Fruit fly (Drosophila melanogaster) whole organism, pupa: ENCODE measurements around the gene CG33331.
A peak's percentile ranks its signal among the peaks of the same experiment; 100 is the strongest.

Source experiments
- CG10348 ChIP-seq: fragments of 200-800 bp; sonication (Bioruptor generic); IDR thresholded peaks from 2 replicates; pipeline ENCODE4 v1.3.6; 2022; ENCODE audit warnings: missing biosample characterization, missing genetic modification characterization
- CG12605 ChIP-seq: fragments of 200-800 bp; sonication (Bioruptor generic); IDR thresholded peaks from 2 replicates; pipeline ENCODE4 v1.3.6; 2022; ENCODE audit warnings: missing biosample characterization, missing genetic modification characterization
- CG13204 ChIP-seq: fragments of 200-800 bp; sonication (Bioruptor generic); optimal IDR thresholded peaks from 2 replicates; lab custom pipeline; 2018; ENCODE audit warnings: missing biosample characterization, mild to moderate bottlenecking, missing genetic modification characterization, moderate library complexity
- CG14655 ChIP-seq: fragments of 200-800 bp; sonication (Bioruptor generic); optimal IDR thresholded peaks from 3 replicates; lab custom pipeline; 2017; ENCODE audit warnings: mild to moderate bottlenecking, missing biosample characterization, missing genetic modification reagents, missing genetic modification characterization
- CG15710 ChIP-seq: fragments of 200-800 bp; sonication (Bioruptor generic); optimal IDR thresholded peaks from 2 replicates; lab custom pipeline; 2018; ENCODE audit warnings: missing biosample characterization, mild to moderate bottlenecking, missing genetic modification characterization, moderate library complexity
- CG17806 ChIP-seq: fragments of 200-800 bp; sonication (Bioruptor generic); optimal IDR thresholded peaks from 2 replicates; lab custom pipeline; 2018; ENCODE audit warnings: missing biosample characterization, mild to moderate bottlenecking, missing genetic modification characterization, moderate library complexity
- CG32121 ChIP-seq: fragments of 200-800 bp; sonication (Bioruptor generic); IDR thresholded peaks from 2 replicates; pipeline ENCODE4 v1.3.6; 2022; ENCODE audit warnings: missing biosample characterization, missing genetic modification characterization
- CG34367 ChIP-seq: fragments of 200-800 bp; sonication (Bioruptor generic); optimal IDR thresholded peaks from 2 replicates; lab custom pipeline; 2018; ENCODE audit warnings: missing biosample characterization, mild to moderate bottlenecking, missing genetic modification characterization
- CG4496 ChIP-seq: fragments of 200-800 bp; sonication (Bioruptor generic); IDR thresholded peaks from 3 replicates; pipeline ENCODE4 v1.3.6; 2022; ENCODE audit warnings: missing biosample characterization, missing genetic modification characterization
- CG8159 ChIP-seq: fragments of 200-800 bp; sonication (Bioruptor generic); optimal IDR thresholded peaks from 3 replicates; lab custom pipeline; 2018; ENCODE audit warnings: missing biosample characterization, mild to moderate bottlenecking, missing genetic modification characterization, moderate library complexity
- CG8301 ChIP-seq: fragments of 200-800 bp; sonication (Bioruptor generic); optimal IDR thresholded peaks from 2 replicates; lab custom pipeline; 2018; ENCODE audit warnings: missing biosample characterization, mild to moderate bottlenecking, missing genetic modification characterization
- CG9948 ChIP-seq: fragments of 200-800 bp; sonication (Bioruptor generic); optimal IDR thresholded peaks from 2 replicates; lab custom pipeline; 2018; ENCODE audit warnings: missing biosample characterization, mild to moderate bottlenecking, missing genetic modification characterization, moderate library complexity
- D1 ChIP-seq: fragments of 200-800 bp; sonication (Bioruptor generic); optimal IDR thresholded peaks from 2 replicates; lab custom pipeline; 2018; ENCODE audit warnings: missing biosample characterization, mild to moderate bottlenecking, missing genetic modification characterization, moderate library complexity
- EcR ChIP-seq: fragments of 200-800 bp; sonication (Bioruptor generic); optimal IDR thresholded peaks from 3 replicates; lab custom pipeline; 2019; ENCODE audit warnings: missing biosample characterization, missing genetic modification characterization, mild to moderate bottlenecking, moderate library complexity, missing genetic modification reagents
- Ets98B ChIP-seq: fragments of 200-800 bp; sonication (Bioruptor generic); IDR thresholded peaks from 2 replicates; pipeline ENCODE4 v1.3.6; 2022; ENCODE audit warnings: missing biosample characterization, missing genetic modification characterization
- Pif1A ChIP-seq: fragments of 200-800 bp; sonication (Bioruptor generic); optimal IDR thresholded peaks from 3 replicates; lab custom pipeline; 2016; ENCODE audit warnings: missing biosample characterization, missing genetic modification characterization
- Pif1B ChIP-seq: fragments of 200-800 bp; sonication (Bioruptor generic); optimal IDR thresholded peaks from 3 replicates; lab custom pipeline; 2016; ENCODE audit warnings: missing biosample characterization, missing genetic modification characterization
- Snoo ChIP-seq: fragments of 200-800 bp; sonication (Bioruptor generic); optimal IDR thresholded peaks from 3 replicates; lab custom pipeline; 2017; ENCODE audit warnings: missing biosample characterization, mild to moderate bottlenecking, missing genetic modification characterization, inconsistent platforms
- fd96Ca ChIP-seq: fragments of 200-800 bp; sonication (Bioruptor generic); IDR thresholded peaks from 3 replicates; pipeline ENCODE4 v1.3.6; 2022; ENCODE audit warnings: missing biosample characterization, missing genetic modification characterization
- gl ChIP-seq: fragments of 200-800 bp; sonication (Bioruptor generic); optimal IDR thresholded peaks from 2 replicates; lab custom pipeline; 2018; ENCODE audit warnings: missing biosample characterization, mild to moderate bottlenecking, missing genetic modification characterization
- rn ChIP-seq: fragments of 200-800 bp; sonication (Bioruptor generic); IDR thresholded peaks from 2 replicates; pipeline ENCODE4 v1.3.6; 2022; ENCODE audit warnings: missing biosample characterization, missing genetic modification characterization

Gene CG33331

dm6 chr3R:14852610-14853009, 33.6 kb upstream of the CG33331 start:
- TF ChIP-seq fd96Ca = no peak
- peak; percentile 21 for TF ChIP-seq CG15710 (tag; lab: Kevin White, UChicago)
- peak; percentile 75 for TF ChIP-seq EcR (GFP tag; lab: Kevin White, UChicago)
- TF ChIP-seq Pif1A = no peak
- TF ChIP-seq CG8159 (tag; lab: Kevin White, UChicago) = peak; percentile 2
- TF ChIP-seq CG13204 (GFP tag; lab: Kevin White, UChicago) = peak; percentile 53
- TF ChIP-seq, all 21 proteins: peak for 4

- TF ChIP-seq CG10348 (no peak), Pif1B (GFP tag; lab: Kevin White, UChicago) (peak; percentile 76), EcR (GFP tag; lab: Kevin White, UChicago) (peak; percentile 52), CG8301 (tag; lab: Kevin White, UChicago) (peak; percentile 46), gl (tag; lab: Kevin White, UChicago) (peak; percentile 61), CG8159 (tag; lab: Kevin White, UChicago) (no peak), Snoo (peak; percentile 51), rn (no peak), Pif1A (peak; percentile 77), CG17806 (tag; lab: Kevin White, UChicago) (peak; percentile 0), CG4496 (GFP tag; lab: Robert Waterston, UW) (peak; percentile 86), CG13204 (GFP tag; lab: Kevin White, UChicago) (peak; percentile 59), CG12605 (GFP tag; lab: Robert Waterston, UW) (peak; percentile 54), CG14655 (peak; percentile 35), CG9948 (no peak), Ets98B (GFP tag; lab: Robert Waterston, UW) (peak; percentile 74), CG32121 (GFP tag; lab: Robert Waterston, UW) (peak; percentile 53), CG34367 (tag; lab: Kevin White, UChicago) (peak; percentile 18)
These were observed 32.5 kb upstream of the CG33331 start for dm6 chr3R:14853767-14854191.

dm6 chr3R:14864819-14865218, 21.4 kb upstream of the CG33331 start:
- no peak for TF ChIP-seq CG8159 (tag; lab: Kevin White, UChicago)
- TF ChIP-seq CG4496 (GFP tag; lab: Robert Waterston, UW) = no peak
- TF ChIP-seq Pif1B (GFP tag; lab: Kevin White, UChicago) = no peak
- no peak for TF ChIP-seq Ets98B (GFP tag; lab: Robert Waterston, UW)
- TF ChIP-seq CG17806 (tag; lab: Kevin White, UChicago) = no peak
- TF ChIP-seq CG13204 (GFP tag; lab: Kevin White, UChicago) = no peak
- TF ChIP-seq CG9948 = no peak
- no peak for TF ChIP-seq CG15710 (tag; lab: Kevin White, UChicago)
- TF ChIP-seq Pif1A = no peak
- no peak for TF ChIP-seq EcR (GFP tag; lab: Kevin White, UChicago)
- no peak for TF ChIP-seq CG12605 (GFP tag; lab: Robert Waterston, UW)
- TF ChIP-seq D1 (tag; lab: Kevin White, UChicago) = no peak
- no peak for TF ChIP-seq CG14655
- no peak for TF ChIP-seq CG8301 (tag; lab: Kevin White, UChicago)

- TF ChIP-seq CG12605 (GFP tag; lab: Robert Waterston, UW) (peak; percentile 37; the same call in 1 of the 2 replicates), EcR (GFP tag; lab: Kevin White, UChicago) (no peak), CG14655 (no peak)
These were observed 12.9 kb upstream of the CG33331 start for dm6 chr3R:14873345-14873744.

dm6 chr3R:14875274-14875964, 10.8 kb upstream of the CG33331 start, which contains the start of gene btsz:
Gene btsz (minus strand): TSS chr3R:14875488.
- TF ChIP-seq gl (tag; lab: Kevin White, UChicago) = no peak
- no peak for TF ChIP-seq CG13204 (GFP tag; lab: Kevin White, UChicago)
- no peak for TF ChIP-seq CG12605 (GFP tag; lab: Robert Waterston, UW)
- no peak for TF ChIP-seq EcR (GFP tag; lab: Kevin White, UChicago)
- TF ChIP-seq CG34367 (tag; lab: Kevin White, UChicago) = no peak

dm6 chr3R:14875965-14876331, 10.3 kb upstream of the CG33331 start:
- TF ChIP-seq CG12605 (GFP tag; lab: Robert Waterston, UW) = peak; percentile 60; the same call in 1 of the 2 replicates
- no peak for TF ChIP-seq rn

dm6 chr3R:14878145-14878544, 8.1 kb upstream of the CG33331 start:
- TF ChIP-seq CG12605 (GFP tag; lab: Robert Waterston, UW) (no peak), Pif1B (GFP tag; lab: Kevin White, UChicago) (no peak), CG15710 (tag; lab: Kevin White, UChicago) (no peak), CG4496 (GFP tag; lab: Robert Waterston, UW) (no peak), Pif1A (no peak), EcR (GFP tag; lab: Kevin White, UChicago) (no peak), Ets98B (GFP tag; lab: Robert Waterston, UW) (no peak), CG34367 (tag; lab: Kevin White, UChicago) (no peak), rn (no peak), CG10348 (no peak), Snoo (no peak)
- TF ChIP-seq, all 21 proteins: peak for 0
